Fruit fly (Drosophila melanogaster) Kc167 (cell line): Measurements from ENCODE around the gene Pxd.

Experiments
- insv ChIP-seq: fragments of >200 bp; optimal IDR thresholded peaks from 3 replicates; lab custom pipeline; 2018; ENCODE audit warnings: missing external identifiers
- psq ChIP-seq: fragments of >200 bp; optimal IDR thresholded peaks from 2 replicates; lab custom pipeline; 2017; ENCODE audit warnings: missing external identifiers
- ttk ChIP-seq: sonication (Bioruptor generic); optimal IDR thresholded peaks from 2 replicates; lab custom pipeline; 2017; ENCODE audit warnings: missing external identifiers

- TF ChIP-seq ttk (no peak), psq (no peak), insv (no peak)
Observed at dm6 chr3R:17007336-17007735, 7.0 kb upstream of the Pxd start.
